Worm (Caenorhabditis elegans) whole organism, L2 larva: ENCODE results near the gene aars-1.

Experiments
- F13H6.1 ChIP-seq: sonication (generic microtip); optimal IDR thresholded peaks from 2 replicates; lab custom pipeline; 2016; ENCODE audit warnings: missing genetic modification characterization, missing compliant biosample characterization
- R02D3.7 ChIP-seq: fragments of 150-350 bp; optimal IDR thresholded peaks from 2 replicates; lab custom pipeline; 2014; ENCODE audit warnings: missing biosample characterization, missing genetic modification characterization
- Y55F3AM.14 ChIP-seq: fragments of 200-800 bp; sonication (Bioruptor generic); optimal IDR thresholded peaks from 2 replicates; lab custom pipeline; 2018; ENCODE audit warnings: mild to moderate bottlenecking, missing genetic modification characterization, missing compliant biosample characterization
- ZK546.5 ChIP-seq: sonication (generic microtip); optimal IDR thresholded peaks from 2 replicates; lab custom pipeline; 2017; ENCODE audit warnings: missing biosample characterization, missing genetic modification characterization
- alr-1 ChIP-seq: fragments of 150-350 bp; optimal IDR thresholded peaks from 2 replicates; lab custom pipeline; 2014; ENCODE audit warnings: missing biosample characterization, missing genetic modification characterization
- aly-2 ChIP-seq: fragments of 150-350 bp; optimal IDR thresholded peaks from 2 replicates; lab custom pipeline; 2014; ENCODE audit warnings: missing biosample characterization, missing genetic modification characterization
- blmp-1 ChIP-seq: sonication (generic microtip); optimal IDR thresholded peaks from 2 replicates; lab custom pipeline; 2017; ENCODE audit warnings: missing genetic modification characterization, mild to moderate bottlenecking, missing compliant biosample characterization, antibody characterized with exemption, moderate library complexity; ENCODE audit not compliant: insufficient read depth
- ceh-16 ChIP-seq: fragments of 150-350 bp; optimal IDR thresholded peaks from 2 replicates; lab custom pipeline; 2014; ENCODE audit warnings: missing biosample characterization, missing genetic modification characterization
- ceh-82 ChIP-seq: fragments of 150-350 bp; optimal IDR thresholded peaks from 2 replicates; lab custom pipeline; 2014; ENCODE audit warnings: missing biosample characterization, missing genetic modification characterization
- crh-2 ChIP-seq: sonication (generic microtip); optimal IDR thresholded peaks from 2 replicates; lab custom pipeline; 2017; ENCODE audit warnings: missing biosample characterization, missing genetic modification characterization
- dmd-4 ChIP-seq: sonication (generic microtip); optimal IDR thresholded peaks from 2 replicates; lab custom pipeline; 2017; ENCODE audit warnings: missing biosample characterization, missing genetic modification characterization
- egl-27 ChIP-seq: sonication (generic microtip); optimal IDR thresholded peaks from 3 replicates; lab custom pipeline; 2017; ENCODE audit warnings: missing biosample characterization, missing genetic modification reagents, missing genetic modification characterization
- elt-1 ChIP-seq: fragments of 150-350 bp; optimal IDR thresholded peaks from 2 replicates; lab custom pipeline; 2014; ENCODE audit warnings: missing biosample characterization, missing genetic modification characterization
- elt-3 ChIP-seq: sonication (generic microtip); optimal IDR thresholded peaks from 2 replicates; lab custom pipeline; 2017; ENCODE audit warnings: missing biosample characterization, missing genetic modification characterization
- lin-11 ChIP-seq: fragments of 150-350 bp; sonication (generic microtip); optimal IDR thresholded peaks from 2 replicates; lab custom pipeline; 2014; ENCODE audit warnings: missing biosample characterization, missing genetic modification characterization, inconsistent platforms, mixed read lengths
- lin-13 ChIP-seq: fragments of 150-350 bp; optimal IDR thresholded peaks from 2 replicates; lab custom pipeline; 2014; ENCODE audit warnings: missing biosample characterization, missing genetic modification reagents, missing genetic modification characterization
- lsy-2 ChIP-seq, 2 experiments: fragments of 150-350 bp in 1 of 2; sonication (generic microtip) in 1 of 2; optimal IDR thresholded peaks; 2 replicates each; lab custom pipeline; 2014 to 2017; ENCODE audit warnings: missing biosample characterization in 2 of 2, missing genetic modification characterization in 2 of 2
- mab-5 ChIP-seq: fragments of 150-350 bp; optimal IDR thresholded peaks from 2 replicates; lab custom pipeline; 2014; ENCODE audit warnings: missing biosample characterization, missing genetic modification characterization
- mdl-1 ChIP-seq, 2 experiments: fragments of 150-350 bp in 1 of 2; sonication (generic microtip) in 1 of 2; optimal IDR thresholded peaks; 2 replicates each; lab custom pipeline; 2017; ENCODE audit warnings: missing biosample characterization in 2 of 2, missing genetic modification characterization in 2 of 2
- nhr-11 ChIP-seq: fragments of 150-350 bp; optimal IDR thresholded peaks from 2 replicates; lab custom pipeline; 2014; ENCODE audit warnings: missing biosample characterization, missing genetic modification characterization
- nhr-12 ChIP-seq: fragments of 150-350 bp; optimal IDR thresholded peaks from 2 replicates; lab custom pipeline; 2014; ENCODE audit warnings: missing biosample characterization, missing genetic modification characterization
- nhr-129 ChIP-seq: fragments of 150-350 bp; optimal IDR thresholded peaks from 2 replicates; lab custom pipeline; 2014; ENCODE audit warnings: missing biosample characterization, missing genetic modification characterization
- nhr-21 ChIP-seq: fragments of 150-350 bp; optimal IDR thresholded peaks from 2 replicates; lab custom pipeline; 2014; ENCODE audit warnings: missing biosample characterization, missing genetic modification characterization
- nhr-23 ChIP-seq: fragments of 150-350 bp; optimal IDR thresholded peaks from 2 replicates; lab custom pipeline; 2014; ENCODE audit warnings: missing biosample characterization, missing genetic modification reagents, missing genetic modification characterization
- nhr-237 ChIP-seq: fragments of 150-350 bp; optimal IDR thresholded peaks from 2 replicates; lab custom pipeline; 2014; ENCODE audit warnings: missing biosample characterization, missing genetic modification characterization
- nhr-25 ChIP-seq: fragments of 150-350 bp; sonication (generic microtip); optimal IDR thresholded peaks from 3 replicates; lab custom pipeline; 2014; ENCODE audit warnings: missing biosample characterization, missing genetic modification characterization
- nhr-6 ChIP-seq: fragments of 150-350 bp; optimal IDR thresholded peaks from 2 replicates; lab custom pipeline; 2014; ENCODE audit warnings: missing biosample characterization, missing genetic modification characterization
- nhr-77 ChIP-seq: fragments of 150-350 bp; optimal IDR thresholded peaks from 2 replicates; lab custom pipeline; 2014; ENCODE audit warnings: missing biosample characterization, missing genetic modification characterization
- peb-1 ChIP-seq: fragments of 150-350 bp; optimal IDR thresholded peaks from 2 replicates; lab custom pipeline; 2014; ENCODE audit warnings: missing biosample characterization, missing genetic modification characterization
- sem-4 ChIP-seq: fragments of 150-350 bp; optimal IDR thresholded peaks from 2 replicates; lab custom pipeline; 2014; ENCODE audit warnings: missing biosample characterization, missing genetic modification reagents, missing genetic modification characterization
- skn-1 ChIP-seq: sonication (generic microtip); optimal IDR thresholded peaks from 2 replicates; lab custom pipeline; 2017; ENCODE audit warnings: missing biosample characterization, missing genetic modification characterization
- sma-3 ChIP-seq: sonication (generic microtip); optimal IDR thresholded peaks from 2 replicates; lab custom pipeline; 2016; ENCODE audit warnings: missing genetic modification reagents, missing genetic modification characterization, missing compliant biosample characterization
- sma-9 ChIP-seq, 2 experiments: fragments of 150-350 bp in 1 of 2; sonication (generic microtip) in 1 of 2; optimal IDR thresholded peaks; 2 replicates each; lab custom pipeline; 2014 to 2016; ENCODE audit warnings: missing genetic modification characterization in 2 of 2, mild to moderate bottlenecking in 1 of 2, missing biosample characterization in 1 of 2, missing compliant biosample characterization in 1 of 2, missing genetic modification reagents in 1 of 2, moderate library complexity in 1 of 2
- snpc-4 ChIP-seq: fragments of 150-350 bp; optimal IDR thresholded peaks from 2 replicates; lab custom pipeline; 2014; ENCODE audit warnings: missing biosample characterization, missing genetic modification characterization
- unc-39 ChIP-seq: fragments of 150-350 bp; optimal IDR thresholded peaks from 2 replicates; lab custom pipeline; 2014; ENCODE audit warnings: missing biosample characterization, missing genetic modification characterization
- unc-55 ChIP-seq: fragments of 150-350 bp; sonication (generic microtip); optimal IDR thresholded peaks from 3 replicates; lab custom pipeline; 2014; ENCODE audit warnings: missing biosample characterization, missing genetic modification reagents, missing genetic modification characterization
- unc-62 ChIP-seq: fragments of 150-350 bp; optimal IDR thresholded peaks from 2 replicates; lab custom pipeline; 2014; ENCODE audit warnings: missing biosample characterization, missing genetic modification reagents, missing genetic modification characterization
- zag-1 ChIP-seq: fragments of 150-350 bp; optimal IDR thresholded peaks from 2 replicates; lab custom pipeline; 2014; ENCODE audit warnings: missing biosample characterization, missing genetic modification characterization
- ztf-1 ChIP-seq: fragments of 200-800 bp; sonication (Bioruptor generic); conservative IDR thresholded peaks from 2 replicates; pipeline ENCODE4 v1.3.6; 2022; ENCODE audit warnings: missing genetic modification characterization, missing compliant biosample characterization
- ztf-4 ChIP-seq: fragments of 150-350 bp; optimal IDR thresholded peaks from 2 replicates; lab custom pipeline; 2014; ENCODE audit warnings: missing biosample characterization, missing genetic modification characterization

aars-1 gene

DNA sequence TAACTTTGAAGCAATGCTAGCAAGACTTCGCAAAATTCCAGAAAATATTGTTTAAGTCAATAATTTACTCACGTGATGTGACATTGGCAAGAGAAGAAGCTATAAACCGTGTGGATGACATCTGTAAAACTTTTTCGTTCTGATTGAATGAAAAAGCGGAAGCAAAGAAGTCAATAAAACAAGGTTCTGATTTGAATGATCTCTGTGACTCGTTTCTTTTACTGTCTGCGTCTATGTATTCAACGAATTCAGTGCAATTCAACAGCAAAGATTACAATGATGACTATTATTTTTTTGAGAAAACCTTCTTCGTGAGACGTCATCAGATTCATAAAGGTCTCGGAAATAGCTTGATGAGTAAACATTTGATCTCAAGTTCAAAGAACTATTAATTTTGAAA is 28.5 kb upstream of the aars-1 start, which contains the start of gene hacl-1 (continued):
- TF ChIP-seq crh-2 = peak; percentile 63
- no peak for TF ChIP-seq nhr-23
- TF ChIP-seq ztf-4 = peak; percentile 7
- TF ChIP-seq unc-55 (GFP tag; lab: Kevin White, UChicago) = no peak
- TF ChIP-seq nhr-11 (tag; lab: Kevin White, UChicago) = no peak
- no peak for TF ChIP-seq nhr-129
- TF ChIP-seq nhr-21 (tag; lab: Kevin White, UChicago) = peak; percentile 68

DNA sequence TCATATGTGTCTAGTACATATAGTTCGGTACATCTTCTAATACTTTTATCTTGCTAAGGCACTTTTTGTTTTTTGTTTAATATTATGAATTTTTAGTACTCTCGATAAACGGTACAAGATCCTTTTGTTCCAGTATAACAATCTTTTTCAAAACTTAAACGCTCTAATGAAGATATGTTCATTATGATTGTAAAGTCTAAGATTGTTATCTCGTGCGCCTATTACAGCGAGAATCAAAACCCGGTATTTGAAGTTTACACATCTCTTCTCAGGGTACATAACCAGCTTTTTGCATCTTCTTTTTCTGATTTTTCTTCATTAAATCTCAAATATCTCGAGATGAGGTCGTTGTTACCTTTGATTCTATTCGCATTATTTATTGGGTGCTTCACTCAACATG is 23.7 kb upstream of the aars-1 start, which contains the start of gene B0334.13:
Gene B0334.13, plus strand, starts transcription at position 301 of the 400 bp plus-strand sequence.
- TF ChIP-seq ceh-16 (tag; lab: Kevin White, UChicago) (no peak), unc-55 (GFP tag; lab: Kevin White, UChicago) (no peak), nhr-77 (tag; lab: Kevin White, UChicago) (no peak), F13H6.1 (tag; lab: Kevin White, UChicago) (no peak), zag-1 (tag; lab: Kevin White, UChicago) (no peak), crh-2 (no peak), unc-39 (tag; lab: Kevin White, UChicago) (no peak), nhr-25 (tag; lab: Kevin White, UChicago) (no peak)

DNA sequence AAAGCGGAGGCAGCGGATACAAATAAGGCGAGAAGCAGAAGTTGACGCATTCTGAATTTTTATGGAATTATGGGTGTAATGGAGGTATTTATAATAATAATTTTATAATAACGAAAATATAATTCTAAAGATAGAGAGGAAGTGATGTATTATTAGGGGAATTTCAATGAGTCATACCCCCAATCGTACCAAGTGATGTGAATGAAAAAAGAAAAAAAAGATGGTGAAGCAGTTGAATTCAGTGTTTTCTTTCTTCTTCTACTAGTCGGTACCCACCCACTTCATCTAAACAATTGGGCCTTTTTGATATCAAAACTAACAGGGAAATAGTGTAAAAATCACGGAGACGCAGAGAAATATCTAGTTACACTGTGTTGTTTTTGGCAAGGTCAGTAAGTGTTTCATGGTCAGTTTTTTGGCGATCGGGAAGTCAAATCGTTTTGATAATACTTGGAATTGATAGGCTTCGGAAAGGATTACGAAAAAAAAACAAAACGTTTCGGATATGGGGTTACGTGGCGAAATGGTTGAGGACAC is 22.5 kb upstream of the aars-1 start, which contains the start of gene ttr-18:
Gene ttr-18, minus strand, starts transcription at position 51 of the 537 bp plus-strand sequence.
- TF ChIP-seq ceh-82 (tag; lab: Kevin White, UChicago) (no peak), skn-1 (tag; lab: Kevin White, UChicago) (no peak), R02D3.7 (tag; lab: Kevin White, UChicago) (no peak), nhr-12 (tag; lab: Kevin White, UChicago) (no peak), blmp-1 (no peak), lin-11 (tag; lab: Kevin White, UChicago) (no peak), sma-3 (GFP tag; lab: Kevin White, UChicago) (peak; percentile 13), dmd-4 (no peak), ztf-4 (no peak), elt-3 (tag; lab: Kevin White, UChicago) (no peak), sem-4 (tag; lab: Kevin White, UChicago) (no peak), snpc-4 (tag; lab: Kevin White, UChicago) (no peak), alr-1 (tag; lab: Kevin White, UChicago) (no peak), nhr-25 (tag; lab: Kevin White, UChicago) (peak; percentile 19), ztf-1 (GFP tag; lab: Robert Waterston, UW) (no peak), nhr-6 (tag; lab: Kevin White, UChicago) (no peak)
- TF ChIP-seq, all 48 proteins: peak for 2

DNA sequence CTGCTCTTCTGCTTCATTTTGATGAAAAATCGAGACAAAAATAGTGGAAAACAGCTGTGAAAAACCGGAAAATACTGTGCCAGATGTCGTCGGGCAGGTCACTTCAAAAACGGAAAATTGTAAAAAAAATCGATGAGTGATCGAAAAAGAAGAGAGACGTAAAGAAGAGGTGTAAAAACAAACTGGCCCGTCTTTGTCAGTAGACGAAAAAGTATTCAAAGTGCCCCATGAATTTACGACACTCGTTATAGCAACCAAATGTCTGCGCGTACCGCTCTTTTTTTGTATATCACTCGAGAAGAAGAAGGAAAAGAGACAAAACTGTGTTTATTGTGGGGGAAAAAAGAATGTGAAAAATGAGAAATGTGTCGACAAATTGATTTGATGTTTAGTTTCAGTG is 20.9 kb upstream of the aars-1 start, which contains the start of gene twk-5:
Gene twk-5, minus strand, starts transcription at position 101 of the 400 bp plus-strand sequence.
- TF ChIP-seq sma-3 (GFP tag; lab: Kevin White, UChicago) (no peak), blmp-1 (peak; percentile 8)

DNA sequence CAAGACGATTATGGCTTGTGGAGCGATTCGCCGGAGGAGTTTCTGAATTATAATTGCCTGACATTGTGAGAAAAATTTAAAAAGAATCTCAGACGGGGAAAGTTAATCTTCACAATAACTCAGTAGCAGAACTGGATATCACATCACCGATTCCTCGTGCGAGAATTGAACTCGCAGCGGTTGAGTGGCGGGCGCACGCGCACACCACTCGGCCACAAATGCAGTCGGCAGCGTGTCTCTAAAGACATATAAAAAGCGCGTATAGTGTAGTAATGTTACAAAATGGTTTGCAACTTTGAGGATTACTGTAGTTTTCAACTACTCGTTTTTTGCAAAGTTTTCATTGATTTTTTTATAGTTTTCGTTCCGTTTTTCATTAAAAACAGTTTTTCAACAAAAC is 20.3 kb upstream of the aars-1 start:
- TF ChIP-seq nhr-12 (tag; lab: Kevin White, UChicago) (no peak), elt-3 (tag; lab: Kevin White, UChicago) (no peak), unc-55 (GFP tag; lab: Kevin White, UChicago) (peak; percentile 74), lsy-2 (tag; optimal IDR thresholded peaks at IDR 0.05; lab: Kevin White, UChicago) (peak; percentile 48 to 88), alr-1 (tag; lab: Kevin White, UChicago) (no peak), ZK546.5 (no peak), nhr-6 (tag; lab: Kevin White, UChicago) (peak; percentile 23), ztf-4 (peak; percentile 59), R02D3.7 (tag; lab: Kevin White, UChicago) (no peak), sma-3 (GFP tag; lab: Kevin White, UChicago) (peak; percentile 67), unc-39 (tag; lab: Kevin White, UChicago) (no peak), mab-5 (tag; lab: Kevin White, UChicago) (peak; percentile 54), nhr-237 (tag; lab: Kevin White, UChicago) (no peak), lin-13 (GFP tag; lab: Kevin White, UChicago) (no peak), aly-2 (tag; lab: Kevin White, UChicago) (no peak), unc-62 (GFP tag; lab: Kevin White, UChicago) (no peak), ceh-16 (tag; lab: Kevin White, UChicago) (peak; percentile 13), mdl-1 (tag; optimal IDR thresholded peaks at IDR 0.05; lab: Kevin White, UChicago) (peak; percentile 25 to 64), nhr-23 (no peak), dmd-4 (no peak), egl-27 (tag; lab: Kevin White, UChicago) (peak; percentile 35), F13H6.1 (tag; lab: Kevin White, UChicago) (peak; percentile 48), peb-1 (tag; lab: Kevin White, UChicago) (no peak), lin-11 (tag; lab: Kevin White, UChicago) (peak; percentile 92), Y55F3AM.14 (GFP tag; lab: Kevin White, UChicago) (peak; percentile 85), ztf-1 (GFP tag; lab: Robert Waterston, UW) (no peak), sem-4 (tag; lab: Kevin White, UChicago) (no peak), skn-1 (tag; lab: Kevin White, UChicago) (no peak), sma-9 (GFP tag; optimal IDR thresholded peaks at IDR 0.05; lab: Kevin White, UChicago) (peak; percentile 72), sma-9 (tag; optimal IDR thresholded peaks at IDR 0.05; lab: Kevin White, UChicago) (no peak), nhr-21 (tag; lab: Kevin White, UChicago) (peak; percentile 79), nhr-77 (tag; lab: Kevin White, UChicago) (no peak), snpc-4 (tag; lab: Kevin White, UChicago) (peak; percentile 19), nhr-25 (tag; lab: Kevin White, UChicago) (peak; percentile 58), elt-1 (tag; lab: Kevin White, UChicago) (no peak), blmp-1 (no peak)
